Fruit fly (Drosophila melanogaster) whole organism, embryonic: ENCODE measurements around the gene Lcp65Aa.

ENCODE experiments used
- Abd-B ChIP-seq: fragments of 200-800 bp; sonication (Bioruptor generic); optimal IDR thresholded peaks from 2 replicates; lab custom pipeline; 2018; ENCODE audit warnings: missing biosample characterization, mild to moderate bottlenecking, missing genetic modification characterization, moderate library complexity
- Aef1 ChIP-seq: fragments of 200-800 bp; sonication (Bioruptor generic); IDR thresholded peaks from 3 replicates; pipeline ENCODE4 v1.3.6; 2022; ENCODE audit warnings: missing biosample characterization, missing genetic modification characterization
- BEAF-32 ChIP-seq: fragments of 200-800 bp; sonication (Bioruptor generic); optimal IDR thresholded peaks from 3 replicates; lab custom pipeline; 2017; ENCODE audit warnings: missing biosample characterization, missing genetic modification characterization, mild to moderate bottlenecking, moderate library complexity, missing genetic modification reagents
- CG10209 ChIP-seq: fragments of 200-800 bp; sonication (Bioruptor generic); optimal IDR thresholded peaks from 3 replicates; lab custom pipeline; 2017; ENCODE audit warnings: missing biosample characterization, mild to moderate bottlenecking, missing genetic modification characterization, missing genetic modification reagents
- CG12659 ChIP-seq: fragments of 200-800 bp; sonication (Bioruptor generic); optimal IDR thresholded peaks from 3 replicates; lab custom pipeline; 2017; ENCODE audit warnings: mild to moderate bottlenecking, missing biosample characterization, missing genetic modification reagents, missing genetic modification characterization
- CG13296 ChIP-seq: fragments of 200-800 bp; sonication (Bioruptor generic); optimal IDR thresholded peaks from 3 replicates; lab custom pipeline; 2018; ENCODE audit warnings: missing biosample characterization, mild to moderate bottlenecking, missing genetic modification characterization
- CG14860 ChIP-seq: fragments of 200-800 bp; sonication (Bioruptor generic); IDR thresholded peaks from 3 replicates; pipeline ENCODE4 v1.3.6; 2022; ENCODE audit warnings: missing biosample characterization, missing genetic modification characterization; ENCODE audit not compliant: partially characterized antibody
- CG15011 ChIP-seq: fragments of 200-800 bp; sonication (Bioruptor generic); optimal IDR thresholded peaks from 3 replicates; lab custom pipeline; 2018; ENCODE audit warnings: missing biosample characterization, mild to moderate bottlenecking, missing genetic modification characterization
- CG15514 ChIP-seq: fragments of 200-800 bp; sonication (Bioruptor generic); optimal IDR thresholded peaks from 3 replicates; lab custom pipeline; 2017; ENCODE audit warnings: missing biosample characterization, missing genetic modification characterization, mild to moderate bottlenecking, moderate library complexity, missing genetic modification reagents
- CG15696 ChIP-seq: fragments of 200-800 bp; sonication (Bioruptor generic); optimal IDR thresholded peaks from 2 replicates; lab custom pipeline; 2019; ENCODE audit warnings: missing biosample characterization, mild to moderate bottlenecking, missing genetic modification characterization, moderate library complexity
- CG16779 ChIP-seq: fragments of 200-800 bp; sonication (Bioruptor generic); IDR thresholded peaks from 2 replicates; pipeline ENCODE4 v1.3.6; 2022; ENCODE audit warnings: missing biosample characterization, missing genetic modification characterization
- CG17359 ChIP-seq: fragments of 200-800 bp; sonication (Bioruptor generic); optimal IDR thresholded peaks from 3 replicates; lab custom pipeline; 2018; ENCODE audit warnings: missing biosample characterization, mild to moderate bottlenecking, missing genetic modification characterization, moderate library complexity
- CG17612 ChIP-seq: fragments of 200-800 bp; sonication (Bioruptor generic); IDR thresholded peaks from 2 replicates; pipeline ENCODE4 v1.3.6; 2022; ENCODE audit warnings: missing biosample characterization, missing genetic modification characterization
- CG18476 ChIP-seq: fragments of 200-800 bp; sonication (Bioruptor generic); optimal IDR thresholded peaks from 2 replicates; lab custom pipeline; 2016; ENCODE audit warnings: missing biosample characterization, mild to moderate bottlenecking, missing genetic modification characterization
- CG18599 ChIP-seq: fragments of 200-800 bp; sonication (Bioruptor generic); optimal IDR thresholded peaks from 3 replicates; lab custom pipeline; 2017; ENCODE audit warnings: missing biosample characterization, missing genetic modification characterization, mild to moderate bottlenecking, moderate library complexity, missing genetic modification reagents
- CG2678 ChIP-seq: fragments of 200-800 bp; sonication (Bioruptor generic); optimal IDR thresholded peaks from 3 replicates; lab custom pipeline; 2019; ENCODE audit warnings: missing biosample characterization, mild to moderate bottlenecking, missing genetic modification characterization, moderate library complexity
- CG2875 ChIP-seq: fragments of 200-800 bp; sonication (Bioruptor generic); optimal IDR thresholded peaks from 2 replicates; lab custom pipeline; 2017; ENCODE audit warnings: missing biosample characterization, mild to moderate bottlenecking, missing genetic modification characterization, missing genetic modification reagents
- CG2889 ChIP-seq: fragments of 200-800 bp; sonication (Bioruptor generic); IDR thresholded peaks from 3 replicates; pipeline ENCODE4 v1.3.6; 2022; ENCODE audit warnings: missing biosample characterization, missing genetic modification characterization
- CG31388 ChIP-seq: fragments of 200-800 bp; sonication (Bioruptor generic); optimal IDR thresholded peaks from 2 replicates; lab custom pipeline; 2016; ENCODE audit warnings: missing biosample characterization, missing genetic modification characterization
- CG34422 ChIP-seq: fragments of 200-800 bp; sonication (Bioruptor generic); IDR thresholded peaks from 3 replicates; pipeline ENCODE4 v1.3.6; 2022; ENCODE audit warnings: missing biosample characterization, missing genetic modification characterization
- CG7987 ChIP-seq: fragments of 200-800 bp; sonication (Bioruptor generic); optimal IDR thresholded peaks from 2 replicates; lab custom pipeline; 2018; ENCODE audit warnings: missing biosample characterization, mild to moderate bottlenecking, missing genetic modification characterization, moderate library complexity
- D19B ChIP-seq: fragments of 200-800 bp; sonication (Bioruptor generic); optimal IDR thresholded peaks from 2 replicates; lab custom pipeline; 2017; ENCODE audit warnings: missing biosample characterization, mild to moderate bottlenecking, missing genetic modification characterization
- Dbx ChIP-seq: fragments of 200-800 bp; sonication (Bioruptor generic); IDR thresholded peaks from 3 replicates; pipeline ENCODE4 v1.3.6; 2022; ENCODE audit warnings: missing biosample characterization, missing genetic modification characterization
- Doc2 ChIP-seq: fragments of 200-800 bp; sonication (Bioruptor generic); IDR thresholded peaks from 2 replicates; pipeline ENCODE4 v1.3.6; 2022; ENCODE audit warnings: missing biosample characterization, missing genetic modification characterization
- Doc3 ChIP-seq: fragments of 200-800 bp; sonication (Bioruptor generic); IDR thresholded peaks from 3 replicates; pipeline ENCODE4 v1.3.6; 2022; ENCODE audit warnings: missing biosample characterization, missing genetic modification characterization; ENCODE audit not compliant: partially characterized antibody
- E2f1 ChIP-seq: fragments of 200-800 bp; sonication (Bioruptor generic); IDR thresholded peaks from 2 replicates; pipeline ENCODE4 v1.3.6; 2022; ENCODE audit warnings: missing biosample characterization, missing genetic modification characterization
- Gsc ChIP-seq: fragments of 200-800 bp; sonication (Bioruptor generic); IDR thresholded peaks from 2 replicates; pipeline ENCODE4 v1.3.6; 2022; ENCODE audit warnings: missing biosample characterization, missing genetic modification characterization
- HHEX ChIP-seq: fragments of 200-800 bp; sonication (Bioruptor generic); optimal IDR thresholded peaks from 3 replicates; lab custom pipeline; 2017; ENCODE audit warnings: missing biosample characterization, mild to moderate bottlenecking, missing genetic modification characterization, missing genetic modification reagents
- HmgD ChIP-seq: fragments of 200-800 bp; sonication (Bioruptor generic); optimal IDR thresholded peaks from 3 replicates; lab custom pipeline; 2016; ENCODE audit warnings: missing biosample characterization, missing genetic modification characterization
- HmgZ ChIP-seq: fragments of 200-800 bp; sonication (Bioruptor generic); optimal IDR thresholded peaks from 2 replicates; lab custom pipeline; 2018; ENCODE audit warnings: missing biosample characterization, mild to moderate bottlenecking, missing genetic modification characterization
- Hr39 ChIP-seq: fragments of >200 bp; optimal IDR thresholded peaks from 2 replicates; lab custom pipeline; 2017
- Hsf ChIP-seq: fragments of 200-800 bp; sonication (Bioruptor generic); optimal IDR thresholded peaks from 3 replicates; lab custom pipeline; 2016; ENCODE audit warnings: missing biosample characterization, missing genetic modification characterization
- Lpt ChIP-seq: fragments of >200 bp; optimal IDR thresholded peaks from 2 replicates; lab custom pipeline; 2018; ENCODE audit warnings: missing biosample characterization, missing genetic modification characterization
- Nf-YB ChIP-seq: fragments of 200-800 bp; sonication (Bioruptor generic); optimal IDR thresholded peaks from 3 replicates; lab custom pipeline; 2019; ENCODE audit warnings: missing biosample characterization, mild to moderate bottlenecking, missing genetic modification characterization, moderate library complexity
- Sox102F ChIP-seq: fragments of 200-800 bp; sonication (Bioruptor generic); optimal IDR thresholded peaks from 2 replicates; lab custom pipeline; 2018; ENCODE audit warnings: missing biosample characterization, mild to moderate bottlenecking, missing genetic modification characterization, moderate library complexity
- Spps ChIP-seq: fragments of 200-800 bp; sonication (Bioruptor generic); optimal IDR thresholded peaks from 2 replicates; lab custom pipeline; 2018; ENCODE audit warnings: missing biosample characterization, mild to moderate bottlenecking, missing genetic modification characterization
- abd-A ChIP-seq: fragments of 200-800 bp; sonication (Bioruptor generic); optimal IDR thresholded peaks from 3 replicates; lab custom pipeline; 2019; ENCODE audit warnings: missing biosample characterization, mild to moderate bottlenecking, missing genetic modification characterization, moderate library complexity
- aop ChIP-seq: fragments of 200-800 bp; sonication (Bioruptor generic); IDR thresholded peaks from 2 replicates; pipeline ENCODE4 v1.3.6; 2022; ENCODE audit warnings: missing biosample characterization, missing genetic modification characterization
- ase ChIP-seq: fragments of 200-800 bp; sonication (Bioruptor generic); IDR thresholded peaks from 3 replicates; pipeline ENCODE4 v1.3.6; 2022; ENCODE audit warnings: missing biosample characterization, missing genetic modification characterization
- cwo ChIP-seq: fragments of 200-800 bp; sonication (Bioruptor generic); optimal IDR thresholded peaks from 3 replicates; lab custom pipeline; 2017; ENCODE audit warnings: missing biosample characterization, missing genetic modification characterization, mild to moderate bottlenecking, moderate library complexity, missing genetic modification reagents
- dpn ChIP-seq, 2 experiments: fragments of 200-800 bp; sonication (Bioruptor generic); optimal IDR thresholded peaks; 3 replicates each; lab custom pipeline; 2016; ENCODE audit warnings: missing biosample characterization in 2 of 2, missing genetic modification characterization in 2 of 2
- hb ChIP-seq: fragments of 200-800 bp; sonication (Bioruptor generic); IDR thresholded peaks from 3 replicates; pipeline ENCODE4 v1.3.6; 2022; ENCODE audit warnings: missing biosample characterization, missing genetic modification characterization; ENCODE audit not compliant: partially characterized antibody
- lilli ChIP-seq: fragments of 200-800 bp; sonication (Bioruptor generic); optimal IDR thresholded peaks from 3 replicates; lab custom pipeline; 2016; ENCODE audit warnings: missing biosample characterization, missing genetic modification characterization
- pb ChIP-seq: fragments of 200-800 bp; sonication (Bioruptor generic); optimal IDR thresholded peaks from 3 replicates; lab custom pipeline; 2016; ENCODE audit warnings: missing biosample characterization, missing genetic modification characterization
- pita ChIP-seq: fragments of 200-800 bp; sonication (Bioruptor generic); optimal IDR thresholded peaks from 2 replicates; lab custom pipeline; 2017; ENCODE audit warnings: missing biosample characterization, mild to moderate bottlenecking, missing genetic modification characterization
- pum ChIP-seq: fragments of 200-800 bp; sonication (Bioruptor generic); optimal IDR thresholded peaks from 2 replicates; lab custom pipeline; 2016; ENCODE audit warnings: missing biosample characterization, missing genetic modification characterization
- ro ChIP-seq: fragments of 200-800 bp; sonication (Bioruptor generic); IDR thresholded peaks from 2 replicates; pipeline ENCODE4 v1.3.6; 2022; ENCODE audit warnings: missing biosample characterization, missing genetic modification characterization
- ttk ChIP-seq: fragments of 200-800 bp; sonication (Bioruptor generic); IDR thresholded peaks from 2 replicates; pipeline ENCODE4 v2.1.2; 2022; ENCODE audit warnings: missing biosample characterization, missing genetic modification characterization
- yki ChIP-seq: fragments of >200 bp; optimal IDR thresholded peaks from 3 replicates; lab custom pipeline; 2018

Lcp65Aa gene

dm6 chr3L:6192822-6193555 lies 41.9 kb downstream of the Lcp65Aa start, which contains the start of the genes Sf3b6 and Tnpo (continued):
- TF ChIP-seq pita (GFP tag; lab: Kevin White, UChicago) (no peak), CG7987 (GFP tag; lab: Kevin White, UChicago) (peak; percentile 2), CG12659 (peak; percentile 92), ttk (GFP tag; lab: Robert Waterston, UW) (peak; percentile 82), CG17359 (no peak), CG16779 (no peak), ase (GFP tag; lab: Robert Waterston, UW) (peak; percentile 68), CG10209 (GFP tag; lab: Kevin White, UChicago) (peak; percentile 86), Aef1 (GFP tag; lab: Robert Waterston, UW) (peak; percentile 87), dpn (GFP tag; optimal IDR thresholded peaks at IDR 0.05; lab: Kevin White, UChicago) (peak; percentile 76 to 84), HmgZ (tag; lab: Kevin White, UChicago) (peak; percentile 66), Nf-YB (GFP tag; lab: Kevin White, UChicago) (no peak), Hsf (GFP tag; lab: Kevin White, UChicago) (peak; percentile 84), CG2875 (GFP tag; lab: Kevin White, UChicago) (no peak), Abd-B (GFP tag; lab: Kevin White, UChicago) (no peak), CG17612 (GFP tag; lab: Robert Waterston, UW) (no peak), CG15514 (peak; percentile 84), E2f1 (peak; percentile 79), CG34422 (GFP tag; lab: Robert Waterston, UW) (peak; percentile 85), abd-A (tag; lab: Kevin White, UChicago) (no peak), cwo (GFP tag; lab: Kevin White, UChicago) (peak; percentile 68), HHEX (peak; percentile 70), Lpt (GFP tag; lab: Kevin White, UChicago) (no peak), CG31388 (GFP tag; lab: Kevin White, UChicago) (peak; percentile 49), lilli (GFP tag; lab: Kevin White, UChicago) (peak; percentile 87), CG15011 (peak; percentile 74), CG2678 (no peak), pum (peak; percentile 78), CG2889 (peak; percentile 40; the same call in 1 of the 3 replicates), ro (GFP tag; lab: Robert Waterston, UW) (peak; percentile 48; the same call in 1 of the 2 replicates), Gsc (GFP tag; lab: Robert Waterston, UW) (no peak; the same call in 1 of the 2 replicates), CG15696 (peak; percentile 89), pb (GFP tag; lab: Kevin White, UChicago) (no peak), CG18599 (GFP tag; lab: Kevin White, UChicago) (no peak), Doc2 (peak; percentile 55; the same call in 1 of the 2 replicates), HmgD (peak; percentile 9), Sox102F (GFP tag; lab: Kevin White, UChicago) (no peak), Doc3 (GFP tag; lab: Robert Waterston, UW) (peak; percentile 55; the same call in 1 of the 3 replicates), Spps (tag; lab: Kevin White, UChicago) (peak; percentile 48), CG13296 (GFP tag; lab: Kevin White, UChicago) (peak; percentile 75), D19B (GFP tag; lab: Kevin White, UChicago) (peak; percentile 88), Hr39 (no peak), CG14860 (GFP tag; lab: Robert Waterston, UW) (peak; percentile 47; the same call in 2 of the 3 replicates), aop (GFP tag; lab: Robert Waterston, UW) (no peak), hb (no peak), BEAF-32 (peak; percentile 89), yki (lab: Kevin White, UChicago) (no peak), CG18476 (GFP tag; lab: Kevin White, UChicago) (peak; percentile 67), Dbx (GFP tag; lab: Robert Waterston, UW) (peak; percentile 84)
